Fruit fly (Drosophila melanogaster) whole organism, embryonic: ENCODE data around the gene dlg1.
A peak's percentile ranks its signal among the peaks of the same experiment; 100 is the strongest.

Experiments
- Antp ChIP-seq: fragments of 200-800 bp; sonication (Bioruptor generic); optimal IDR thresholded peaks from 3 replicates; lab custom pipeline; 2016; ENCODE audit warnings: missing biosample characterization, missing genetic modification characterization
- Asciz ChIP-seq: fragments of 200-800 bp; sonication (Bioruptor generic); optimal IDR thresholded peaks from 2 replicates; lab custom pipeline; 2017; ENCODE audit warnings: missing biosample characterization, mild to moderate bottlenecking, missing genetic modification characterization, missing genetic modification reagents
- BEAF-32 ChIP-seq: fragments of 200-800 bp; sonication (Bioruptor generic); optimal IDR thresholded peaks from 3 replicates; lab custom pipeline; 2017; ENCODE audit warnings: missing biosample characterization, missing genetic modification characterization, mild to moderate bottlenecking, moderate library complexity, missing genetic modification reagents
- Bgb ChIP-seq: fragments of 200-800 bp; sonication (Bioruptor generic); IDR thresholded peaks from 2 replicates; pipeline ENCODE4 v1.3.6; 2022; ENCODE audit warnings: missing biosample characterization, missing genetic modification characterization; ENCODE audit not compliant: partially characterized antibody
- Blimp-1 ChIP-seq: fragments of 200-800 bp; sonication (Bioruptor generic); optimal IDR thresholded peaks from 3 replicates; lab custom pipeline; 2018; ENCODE audit warnings: missing biosample characterization, missing genetic modification characterization, mild to moderate bottlenecking, moderate library complexity, missing genetic modification reagents
- CG10321 ChIP-seq: fragments of 200-800 bp; sonication (Bioruptor generic); IDR thresholded peaks from 2 replicates; pipeline ENCODE4 v1.3.6; 2022; ENCODE audit warnings: missing biosample characterization, missing genetic modification characterization
- CG10979 ChIP-seq: fragments of 200-800 bp; sonication (Bioruptor generic); optimal IDR thresholded peaks from 2 replicates; lab custom pipeline; 2018; ENCODE audit warnings: missing biosample characterization, mild to moderate bottlenecking, missing genetic modification characterization, moderate library complexity
- CG11085 ChIP-seq: fragments of 200-800 bp; sonication (Bioruptor generic); IDR thresholded peaks from 2 replicates; pipeline ENCODE4 v1.3.6; 2022; ENCODE audit warnings: missing biosample characterization, missing genetic modification characterization
- CG12071 ChIP-seq: fragments of 200-800 bp; sonication (Bioruptor generic); optimal IDR thresholded peaks from 3 replicates; lab custom pipeline; 2018; ENCODE audit warnings: missing biosample characterization, mild to moderate bottlenecking, missing genetic modification characterization
- CG12744 ChIP-seq: fragments of 200-800 bp; sonication (Bioruptor generic); optimal IDR thresholded peaks from 2 replicates; lab custom pipeline; 2016; ENCODE audit warnings: missing biosample characterization, missing genetic modification characterization
- CG13296 ChIP-seq: fragments of 200-800 bp; sonication (Bioruptor generic); optimal IDR thresholded peaks from 3 replicates; lab custom pipeline; 2018; ENCODE audit warnings: missing biosample characterization, mild to moderate bottlenecking, missing genetic modification characterization
- CG15514 ChIP-seq: fragments of 200-800 bp; sonication (Bioruptor generic); optimal IDR thresholded peaks from 3 replicates; lab custom pipeline; 2017; ENCODE audit warnings: missing biosample characterization, missing genetic modification characterization, mild to moderate bottlenecking, moderate library complexity, missing genetic modification reagents
- CG1603 ChIP-seq: fragments of 200-800 bp; sonication (Bioruptor generic); optimal IDR thresholded peaks from 2 replicates; lab custom pipeline; 2019; ENCODE audit warnings: missing biosample characterization, mild to moderate bottlenecking, missing genetic modification characterization, moderate library complexity
- CG16815 ChIP-seq: fragments of 200-800 bp; sonication (Bioruptor generic); optimal IDR thresholded peaks from 3 replicates; lab custom pipeline; 2017; ENCODE audit warnings: missing biosample characterization, mild to moderate bottlenecking, missing genetic modification characterization
- CG2202 ChIP-seq: fragments of 200-800 bp; sonication (Bioruptor generic); optimal IDR thresholded peaks from 2 replicates; lab custom pipeline; 2018; ENCODE audit warnings: missing biosample characterization, mild to moderate bottlenecking, missing genetic modification characterization
- CG31365 ChIP-seq: fragments of 200-800 bp; sonication (Bioruptor generic); optimal IDR thresholded peaks from 2 replicates; lab custom pipeline; 2018; ENCODE audit warnings: missing biosample characterization, mild to moderate bottlenecking, missing genetic modification characterization
- CG31388 ChIP-seq: fragments of 200-800 bp; sonication (Bioruptor generic); optimal IDR thresholded peaks from 2 replicates; lab custom pipeline; 2016; ENCODE audit warnings: missing biosample characterization, missing genetic modification characterization
- CG3163 ChIP-seq: fragments of 200-800 bp; sonication (Bioruptor generic); optimal IDR thresholded peaks from 3 replicates; lab custom pipeline; 2016; ENCODE audit warnings: missing biosample characterization, missing genetic modification characterization
- CG4404 ChIP-seq: fragments of 200-800 bp; sonication (Bioruptor generic); IDR thresholded peaks from 2 replicates; pipeline ENCODE4 v1.3.6; 2022; ENCODE audit warnings: missing biosample characterization, missing genetic modification characterization
- CG6272 ChIP-seq: fragments of 200-800 bp; sonication (Bioruptor generic); IDR thresholded peaks from 2 replicates; pipeline ENCODE4 v1.3.6; 2022; ENCODE audit warnings: missing biosample characterization, missing genetic modification characterization
- CG7786 ChIP-seq: fragments of 200-800 bp; sonication (Bioruptor generic); optimal IDR thresholded peaks from 2 replicates; lab custom pipeline; 2016; ENCODE audit warnings: missing biosample characterization, missing genetic modification characterization
- CG8281 ChIP-seq: fragments of 200-800 bp; sonication (Bioruptor generic); optimal IDR thresholded peaks from 2 replicates; lab custom pipeline; 2018; ENCODE audit warnings: missing biosample characterization, mild to moderate bottlenecking, missing genetic modification characterization, moderate library complexity
- CG9932 ChIP-seq: fragments of 200-800 bp; sonication (Bioruptor generic); IDR thresholded peaks from 2 replicates; pipeline ENCODE4 v1.3.6; 2022; ENCODE audit warnings: missing biosample characterization, missing genetic modification characterization
- D ChIP-seq, 2 experiments: fragments of 200-800 bp in 1 of 2; fragments of >200 bp in 1 of 2; sonication (Bioruptor generic) in 1 of 2; optimal IDR thresholded peaks; 2 replicates in 1 of 2; 3 replicates in 1 of 2; lab custom pipeline; 2017; ENCODE audit warnings: mild to moderate bottlenecking in 1 of 2, missing biosample characterization in 1 of 2, missing genetic modification characterization in 1 of 2, missing genetic modification reagents in 1 of 2
- Elba2 ChIP-seq: fragments of 200-800 bp; sonication (Bioruptor generic); optimal IDR thresholded peaks from 3 replicates; lab custom pipeline; 2016; ENCODE audit warnings: missing biosample characterization, missing genetic modification characterization
- Gug ChIP-seq: fragments of 200-800 bp; sonication (Bioruptor generic); IDR thresholded peaks from 4 replicates; pipeline ENCODE4 v1.3.6; 2022; ENCODE audit warnings: missing biosample characterization, missing genetic modification characterization
- HLH4C ChIP-seq: fragments of 200-800 bp; sonication (Bioruptor generic); IDR thresholded peaks from 3 replicates; pipeline ENCODE4 v1.3.6; 2022; ENCODE audit warnings: missing biosample characterization, missing genetic modification characterization; ENCODE audit not compliant: partially characterized antibody
- Mad ChIP-seq: fragments of 200-800 bp; sonication (Bioruptor generic); optimal IDR thresholded peaks from 2 replicates; lab custom pipeline; 2016; ENCODE audit warnings: missing biosample characterization, missing genetic modification characterization
- Max ChIP-seq: fragments of 200-800 bp; sonication (Bioruptor generic); optimal IDR thresholded peaks from 2 replicates; lab custom pipeline; 2016; ENCODE audit warnings: missing biosample characterization, mild to moderate bottlenecking, missing genetic modification characterization
- Meics ChIP-seq: fragments of 200-800 bp; sonication (Bioruptor generic); optimal IDR thresholded peaks from 2 replicates; lab custom pipeline; 2017; ENCODE audit warnings: missing biosample characterization, mild to moderate bottlenecking, missing genetic modification characterization
- Mrtf ChIP-seq: fragments of 200-800 bp; sonication (Bioruptor generic); IDR thresholded peaks from 3 replicates; pipeline ENCODE4 v1.3.6; 2022; ENCODE audit warnings: missing biosample characterization, missing genetic modification characterization
- Nf-YC ChIP-seq: fragments of 200-800 bp; optimal IDR thresholded peaks from 3 replicates; lab custom pipeline; 2019; ENCODE audit warnings: missing biosample characterization, mild to moderate bottlenecking, missing genetic modification characterization, moderate library complexity
- Ptx1 ChIP-seq: fragments of 200-800 bp; sonication (Bioruptor generic); IDR thresholded peaks from 2 replicates; pipeline ENCODE4 v1.3.6; 2022; ENCODE audit warnings: missing biosample characterization, missing genetic modification characterization
- Ravus ChIP-seq: fragments of 200-800 bp; sonication (Bioruptor generic); IDR thresholded peaks from 2 replicates; pipeline ENCODE4 v1.3.6; 2022; ENCODE audit warnings: missing biosample characterization, missing genetic modification characterization
- Xbp1 ChIP-seq: fragments of 200-800 bp; sonication (Bioruptor generic); optimal IDR thresholded peaks from 3 replicates; lab custom pipeline; 2016; ENCODE audit warnings: missing biosample characterization, mild to moderate bottlenecking, missing genetic modification characterization
- abd-A ChIP-seq: fragments of 200-800 bp; sonication (Bioruptor generic); optimal IDR thresholded peaks from 3 replicates; lab custom pipeline; 2019; ENCODE audit warnings: missing biosample characterization, mild to moderate bottlenecking, missing genetic modification characterization, moderate library complexity
- ac ChIP-seq: fragments of 200-800 bp; sonication (Bioruptor generic); optimal IDR thresholded peaks from 3 replicates; lab custom pipeline; 2017; ENCODE audit warnings: missing biosample characterization, mild to moderate bottlenecking, missing genetic modification characterization
- btn ChIP-seq: fragments of 200-800 bp; sonication (Bioruptor generic); optimal IDR thresholded peaks from 2 replicates; lab custom pipeline; 2016; ENCODE audit warnings: missing biosample characterization, missing genetic modification characterization
- emc ChIP-seq: fragments of 200-800 bp; sonication (Bioruptor generic); optimal IDR thresholded peaks from 2 replicates; lab custom pipeline; 2016; ENCODE audit warnings: missing biosample characterization, missing genetic modification characterization
- fd96Cb ChIP-seq: fragments of 200-800 bp; sonication (Bioruptor generic); optimal IDR thresholded peaks from 2 replicates; lab custom pipeline; 2018; ENCODE audit warnings: missing biosample characterization, mild to moderate bottlenecking, missing genetic modification characterization, moderate library complexity
- fu2 ChIP-seq: fragments of 200-800 bp; sonication (Bioruptor generic); optimal IDR thresholded peaks from 2 replicates; lab custom pipeline; 2016; ENCODE audit warnings: missing biosample characterization, missing genetic modification characterization
- lmd ChIP-seq: fragments of 200-800 bp; sonication (Bioruptor generic); IDR thresholded peaks from 2 replicates; pipeline ENCODE4 v1.3.6; 2022; ENCODE audit warnings: missing biosample characterization, missing genetic modification characterization
- org-1 ChIP-seq: fragments of 200-800 bp; sonication (Bioruptor generic); optimal IDR thresholded peaks from 2 replicates; lab custom pipeline; 2017; ENCODE audit warnings: missing biosample characterization, missing genetic modification characterization
- salm ChIP-seq: fragments of 200-800 bp; sonication (Bioruptor generic); optimal IDR thresholded peaks from 2 replicates; lab custom pipeline; 2018; ENCODE audit warnings: missing biosample characterization, mild to moderate bottlenecking, missing genetic modification characterization
- tap ChIP-seq: fragments of 200-800 bp; optimal IDR thresholded peaks from 3 replicates; lab custom pipeline; 2019; ENCODE audit warnings: missing biosample characterization, mild to moderate bottlenecking, missing genetic modification characterization, moderate library complexity
- tna ChIP-seq: fragments of 200-800 bp; sonication (Bioruptor generic); IDR thresholded peaks from 2 replicates; pipeline ENCODE4 v1.3.6; 2022; ENCODE audit warnings: missing biosample characterization, missing genetic modification characterization; ENCODE audit not compliant: partially characterized antibody
- tup ChIP-seq: fragments of 200-800 bp; sonication (Bioruptor generic); optimal IDR thresholded peaks from 2 replicates; lab custom pipeline; 2016; ENCODE audit warnings: missing biosample characterization, mild to moderate bottlenecking, missing genetic modification characterization, moderate library complexity
- wek ChIP-seq: fragments of 200-800 bp; sonication (Bioruptor generic); optimal IDR thresholded peaks from 3 replicates; lab custom pipeline; 2018; ENCODE audit warnings: missing biosample characterization, mild to moderate bottlenecking, missing genetic modification characterization, moderate library complexity
- z ChIP-seq: fragments of 200-800 bp; sonication (Bioruptor generic); IDR thresholded peaks from 3 replicates; pipeline ENCODE4 v1.3.6; 2022; ENCODE audit warnings: missing biosample characterization, missing genetic modification characterization
- zfh2 ChIP-seq: fragments of 200-800 bp; sonication (Bioruptor generic); optimal IDR thresholded peaks from 2 replicates; lab custom pipeline; 2016; ENCODE audit warnings: missing biosample characterization, missing genetic modification characterization

The dlg1 gene

dm6 chrX:11325175-11325768 lies 44.2 kb upstream of the dlg1 start, which contains the start of gene Gapvd1 (continued):
- no peak for TF ChIP-seq Mad
- peak; percentile 88 for TF ChIP-seq HLH4C (GFP tag; lab: Robert Waterston, UW)
- no peak for TF ChIP-seq tap
- peak; percentile 2 for TF ChIP-seq CG3163 (GFP tag; lab: Kevin White, UChicago)
- no peak for TF ChIP-seq Ravus (GFP tag; lab: Robert Waterston, UW)
- TF ChIP-seq Mrtf (GFP tag; lab: Robert Waterston, UW) = no peak
- no peak for TF ChIP-seq CG2202 (tag; lab: Kevin White, UChicago)
- no peak for TF ChIP-seq ac (GFP tag; lab: Kevin White, UChicago)
- no peak for TF ChIP-seq CG4404 (GFP tag; lab: Robert Waterston, UW)
- TF ChIP-seq D (optimal IDR thresholded peaks at IDR 0.05; lab: Kevin White, UChicago) = no peak
- TF ChIP-seq D (GFP tag; optimal IDR thresholded peaks at IDR 0.05; lab: Kevin White, UChicago) = no peak
- TF ChIP-seq fu2 (GFP tag; lab: Kevin White, UChicago) = no peak
- no peak for TF ChIP-seq tup (GFP tag; lab: Kevin White, UChicago)
- TF ChIP-seq CG13296 (GFP tag; lab: Kevin White, UChicago) = no peak
- TF ChIP-seq Ptx1 (GFP tag; lab: Robert Waterston, UW) = no peak
- no peak for TF ChIP-seq wek (GFP tag; lab: Kevin White, UChicago)
- TF ChIP-seq Gug (GFP tag; lab: Robert Waterston, UW) = no peak; the same call in 3 of the 4 replicates
- no peak for TF ChIP-seq CG8281
- no peak for TF ChIP-seq Antp (GFP tag; lab: Kevin White, UChicago)
- TF ChIP-seq zfh2 (GFP tag; lab: Kevin White, UChicago) = peak; percentile 8
- no peak for TF ChIP-seq salm
- no peak for TF ChIP-seq emc (GFP tag; lab: Kevin White, UChicago)
- peak; percentile 80 for TF ChIP-seq tna (GFP tag; lab: Robert Waterston, UW)
- TF ChIP-seq BEAF-32 = peak; percentile 84
- no peak for TF ChIP-seq Elba2 (GFP tag; lab: Kevin White, UChicago)
- no peak for TF ChIP-seq CG31365 (tag; lab: Kevin White, UChicago)
- TF ChIP-seq fd96Cb (tag; lab: Kevin White, UChicago) = no peak
- no peak for TF ChIP-seq z (GFP tag; lab: Robert Waterston, UW)
- no peak for TF ChIP-seq CG7786 (GFP tag; lab: Kevin White, UChicago)
- TF ChIP-seq CG31388 = no peak
- no peak for TF ChIP-seq Meics (GFP tag; lab: Kevin White, UChicago)
- TF ChIP-seq abd-A = peak; percentile 8
- TF ChIP-seq CG12071 (GFP tag; lab: Kevin White, UChicago) = no peak
- peak; percentile 89 for TF ChIP-seq Bgb (GFP tag; lab: Robert Waterston, UW)
- peak; percentile 65; the same call in 1 of the 2 replicates for TF ChIP-seq CG9932 (GFP tag; lab: Robert Waterston, UW)
- no peak for TF ChIP-seq Blimp-1 (GFP tag; lab: Kevin White, UChicago)
- peak; percentile 11 for TF ChIP-seq Nf-YC (tag; lab: Kevin White, UChicago)
- no peak for TF ChIP-seq CG10321 (GFP tag; lab: Robert Waterston, UW)
- no peak for TF ChIP-seq CG11085 (GFP tag; lab: Robert Waterston, UW)
- TF ChIP-seq CG6272 (GFP tag; lab: Robert Waterston, UW) = peak; percentile 49; the same call in 1 of the 2 replicates
- peak; percentile 60 for TF ChIP-seq CG1603 (tag; lab: Kevin White, UChicago)
- no peak for TF ChIP-seq Asciz
- TF ChIP-seq btn = no peak
- TF ChIP-seq CG15514 = peak; percentile 67
- TF ChIP-seq CG12744 (GFP tag; lab: Kevin White, UChicago) = no peak
- TF ChIP-seq org-1 (GFP tag; lab: Kevin White, UChicago) = no peak
- TF ChIP-seq CG10979 (tag; lab: Kevin White, UChicago) = no peak
- no peak for TF ChIP-seq Xbp1 (GFP tag; lab: Kevin White, UChicago)
- TF ChIP-seq Max (GFP tag; lab: Kevin White, UChicago) = peak; percentile 10
- no peak for TF ChIP-seq CG16815 (GFP tag; lab: Kevin White, UChicago)
- TF ChIP-seq lmd (GFP tag; lab: Robert Waterston, UW) = no peak; the same call in 1 of the 2 replicates
